Worm (Caenorhabditis elegans): ENCODE measurements around the gene ent-3.

ent-3 gene

DNA sequence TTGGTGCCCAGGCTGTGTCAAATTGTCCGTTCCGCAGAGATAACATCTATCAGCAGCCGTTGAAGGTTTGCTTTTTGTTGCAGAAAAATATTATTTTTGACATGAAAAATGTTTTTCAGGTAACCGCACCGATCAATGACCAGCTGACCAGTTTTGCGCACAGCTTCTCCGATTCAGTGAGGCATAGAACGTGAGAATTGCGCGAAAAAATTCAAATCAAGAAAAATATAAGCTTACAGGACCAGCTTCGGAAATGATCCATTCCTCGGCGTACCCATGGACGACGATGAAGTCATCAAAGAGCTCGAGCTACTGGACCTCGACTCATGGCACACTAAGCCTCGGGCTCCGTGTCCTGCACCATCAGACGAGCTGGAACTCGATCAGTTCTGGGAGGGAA, 41.3 kb downstream of the ent-3 start:
- no peak for TF ChIP-seq him-1 (tag; optimal IDR thresholded peaks at IDR 0.05)
- TF ChIP-seq dao-5 (tag; optimal IDR thresholded peaks at IDR 0.05), result no peak
- TF ChIP-seq W03F9.2 (tag; optimal IDR thresholded peaks at IDR 0.05), result no peak

DNA sequence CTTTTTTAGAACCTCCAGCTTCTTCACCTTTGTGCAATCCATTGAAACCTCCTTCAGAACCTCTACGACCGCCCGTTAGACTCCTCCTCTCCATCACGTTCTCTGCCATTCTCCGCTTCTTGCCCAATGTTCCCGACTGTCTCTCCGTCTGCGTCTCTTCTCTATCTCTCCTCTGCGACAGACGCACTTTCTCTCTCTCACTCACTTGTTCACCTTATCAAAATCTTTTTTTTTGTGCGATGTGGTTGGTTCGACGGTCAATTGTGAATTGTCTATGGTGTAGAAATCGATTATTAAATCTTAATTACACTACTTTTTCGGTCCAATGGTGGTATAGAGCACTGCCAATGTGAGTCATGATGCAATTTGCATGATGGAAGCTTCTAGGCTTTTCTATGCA, 42.4 kb downstream of the ent-3 start, which contains the start of gene atfs-1:
TSS of gene atfs-1 (plus strand) at position 213 of the 400 bp plus-strand sequence.
- TF ChIP-seq him-1 (tag; optimal IDR thresholded peaks at IDR 0.05) (peak; percentile 33), dao-5 (tag; optimal IDR thresholded peaks at IDR 0.05) (no peak), W03F9.2 (tag; optimal IDR thresholded peaks at IDR 0.05) (peak; percentile 14)

DNA sequence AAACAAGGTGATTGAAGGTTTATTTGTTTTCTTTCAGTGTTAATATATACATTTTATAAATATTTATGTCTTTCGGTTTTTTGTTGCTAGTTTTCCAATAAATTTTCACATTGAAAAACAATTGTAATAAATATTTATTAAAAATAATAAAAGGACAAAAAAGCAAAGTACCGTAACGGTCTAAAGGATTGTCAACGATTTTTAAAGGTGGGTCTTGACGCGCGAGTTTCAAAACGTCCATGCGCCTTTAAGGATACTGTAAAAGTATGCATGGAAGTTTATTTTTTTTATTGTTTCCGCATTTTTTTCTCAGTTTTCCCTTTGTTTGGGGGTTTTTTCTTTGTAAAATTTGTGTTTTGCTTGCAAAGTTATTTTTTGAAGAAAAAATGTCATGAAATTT, 43.0 kb downstream of the ent-3 start:
- TF ChIP-seq him-1 (tag; optimal IDR thresholded peaks at IDR 0.05) (no peak), W03F9.2 (tag; optimal IDR thresholded peaks at IDR 0.05) (peak; percentile 55), dao-5 (tag; optimal IDR thresholded peaks at IDR 0.05) (no peak)

DNA sequence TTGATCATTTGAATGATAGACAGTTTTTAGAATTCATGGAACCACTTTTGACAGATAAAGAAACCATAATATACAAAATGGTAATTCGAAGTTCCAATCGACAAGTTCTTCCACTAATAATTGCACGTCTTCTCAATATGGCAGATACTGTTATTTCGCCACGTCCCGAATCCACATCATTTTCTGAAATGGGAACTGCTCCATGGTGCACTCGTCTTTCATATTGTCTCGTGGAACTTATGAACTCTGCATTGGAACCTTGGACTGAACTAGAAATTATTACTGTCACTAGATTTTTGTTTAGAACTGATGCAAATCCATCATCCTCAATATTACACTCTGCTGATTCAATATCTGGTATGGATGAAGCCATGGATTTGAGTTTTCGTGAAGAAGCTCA, 48.7 kb downstream of the ent-3 start:
- no peak for TF ChIP-seq him-1 (tag; optimal IDR thresholded peaks at IDR 0.05)
- TF ChIP-seq dao-5 (tag; optimal IDR thresholded peaks at IDR 0.05), result no peak
- no peak for TF ChIP-seq W03F9.2 (tag; optimal IDR thresholded peaks at IDR 0.05)

DNA sequence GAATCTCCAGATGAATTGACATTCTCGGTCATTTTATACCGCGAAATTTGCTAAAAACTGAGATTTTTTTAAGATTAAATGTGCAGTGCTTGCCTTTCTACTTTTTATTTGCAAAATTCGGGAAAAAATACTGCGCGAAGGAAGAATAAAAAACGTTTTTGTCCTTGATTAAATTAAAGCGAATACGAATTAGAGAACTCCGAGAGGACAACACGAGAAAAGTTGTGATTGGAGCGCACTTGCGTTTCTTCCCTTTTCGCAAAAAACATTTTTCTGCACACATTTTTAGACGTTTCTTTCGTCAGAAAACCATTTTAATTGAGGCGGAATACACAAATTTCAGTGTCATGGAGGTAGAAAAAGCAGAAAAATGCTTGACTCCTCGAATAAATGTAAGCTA, 50.4 kb downstream of the ent-3 start, which contains the start of the genes trm-1 and ints-2:
TSS of gene trm-1 (minus strand) at position 175 of the 400 bp plus-strand sequence.
TSS of gene ints-2 (plus strand) at position 249 of the 400 bp plus-strand sequence.
- TF ChIP-seq him-1 (tag; optimal IDR thresholded peaks at IDR 0.05) (no peak), W03F9.2 (tag; optimal IDR thresholded peaks at IDR 0.05) (peak; percentile 60)

DNA sequence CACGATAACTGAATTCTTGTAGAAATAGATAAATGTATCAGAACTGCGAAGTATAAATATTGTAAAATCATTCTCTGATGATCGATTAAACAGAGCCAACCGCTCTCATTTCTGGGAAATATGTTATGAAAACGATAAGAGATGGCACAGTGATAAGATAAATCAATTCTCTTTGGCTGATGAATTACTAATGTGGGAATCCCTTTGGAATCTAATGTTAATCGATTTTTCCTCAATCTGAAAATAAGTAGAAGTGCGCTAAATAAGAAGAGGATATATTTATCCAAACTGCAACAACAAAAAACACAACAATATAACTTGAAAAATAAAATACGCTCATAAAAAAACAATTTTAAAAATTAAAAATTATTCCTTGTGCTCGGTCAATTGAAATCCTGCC, 53.0 kb downstream of the ent-3 start, which contains the start of gene cest-2.3:
TSS of gene cest-2.3 (minus strand) at position 101 of the 400 bp plus-strand sequence.
- no peak for TF ChIP-seq W03F9.2 (tag; optimal IDR thresholded peaks at IDR 0.05)
- no peak for TF ChIP-seq dao-5 (tag; optimal IDR thresholded peaks at IDR 0.05)
- no peak for TF ChIP-seq him-1 (tag; optimal IDR thresholded peaks at IDR 0.05)
